Worm (Caenorhabditis elegans) whole organism, mixed stage, embryonic: Measurements from ENCODE around the gene oac-5.

Experiments used
- nhr-12 ChIP-seq: fragments of 150-350 bp; optimal IDR thresholded peaks from 2 replicates; lab custom pipeline; 2014; ENCODE audit warnings: missing biosample characterization, missing genetic modification characterization
- nhr-237 ChIP-seq: fragments of 150-350 bp; optimal IDR thresholded peaks from 2 replicates; lab custom pipeline; 2014; ENCODE audit warnings: missing biosample characterization, missing genetic modification characterization
- nhr-28 ChIP-seq: fragments of 150-350 bp; optimal IDR thresholded peaks from 2 replicates; lab custom pipeline; 2014; ENCODE audit warnings: missing biosample characterization, missing genetic modification characterization
- nhr-76 ChIP-seq: sonication (generic microtip); optimal IDR thresholded peaks from 2 replicates; lab custom pipeline; 2017; ENCODE audit warnings: missing biosample characterization, missing genetic modification characterization

DNA sequence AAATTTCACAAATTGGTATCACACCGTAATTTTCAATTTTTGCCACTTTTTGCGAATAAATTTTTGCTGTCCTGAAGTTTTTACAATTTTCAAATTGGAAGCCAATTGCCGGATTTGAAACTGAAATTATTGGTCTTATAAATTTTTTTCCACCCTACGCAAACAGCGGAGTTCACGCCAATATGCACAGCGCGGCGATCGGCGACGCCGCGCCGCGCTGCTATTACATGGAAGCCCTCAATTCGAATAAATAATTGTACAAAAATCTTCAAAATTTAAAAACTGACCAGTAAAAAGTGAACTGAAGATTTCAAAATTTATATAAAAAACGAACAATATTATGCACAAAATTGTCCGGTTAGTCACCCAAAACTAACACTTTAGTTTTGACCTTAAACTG, 7.3 kb downstream of the oac-5 start:
- TF ChIP-seq nhr-237 (tag; lab: Kevin White, UChicago) (no peak), nhr-76 (tag; lab: Kevin White, UChicago) (no peak), nhr-12 (tag; lab: Kevin White, UChicago) (no peak), nhr-28 (tag; lab: Kevin White, UChicago) (no peak)
